Fruit fly (Drosophila melanogaster) whole organism, embryonic: ENCODE measurements around the gene shams.

Source experiments
- Aef1 ChIP-seq: fragments of 200-800 bp; sonication (Bioruptor generic); IDR thresholded peaks from 3 replicates; pipeline ENCODE4 v1.3.6; 2022; ENCODE audit warnings: missing biosample characterization, missing genetic modification characterization
- CG10209 ChIP-seq: fragments of 200-800 bp; sonication (Bioruptor generic); optimal IDR thresholded peaks from 3 replicates; lab custom pipeline; 2017; ENCODE audit warnings: missing biosample characterization, mild to moderate bottlenecking, missing genetic modification characterization, missing genetic modification reagents
- CG10321 ChIP-seq: fragments of 200-800 bp; sonication (Bioruptor generic); IDR thresholded peaks from 2 replicates; pipeline ENCODE4 v1.3.6; 2022; ENCODE audit warnings: missing biosample characterization, missing genetic modification characterization
- CG10565 ChIP-seq: fragments of 200-800 bp; sonication (Bioruptor generic); optimal IDR thresholded peaks from 3 replicates; lab custom pipeline; 2016; ENCODE audit warnings: missing biosample characterization, mild to moderate bottlenecking, missing genetic modification characterization
- CG10959 ChIP-seq: fragments of 200-800 bp; sonication (Bioruptor generic); IDR thresholded peaks from 2 replicates; pipeline ENCODE4 v1.3.6; 2022; ENCODE audit warnings: missing biosample characterization, missing genetic modification characterization
- CG15601 ChIP-seq: fragments of 200-800 bp; sonication (Bioruptor generic); optimal IDR thresholded peaks from 3 replicates; lab custom pipeline; 2019; ENCODE audit warnings: missing biosample characterization, mild to moderate bottlenecking, missing genetic modification characterization, moderate library complexity
- CG17328 ChIP-seq: fragments of 200-800 bp; sonication (Bioruptor generic); IDR thresholded peaks from 2 replicates; pipeline ENCODE4 v1.3.6; 2022; ENCODE audit warnings: missing biosample characterization, missing genetic modification characterization
- CG17612 ChIP-seq: fragments of 200-800 bp; sonication (Bioruptor generic); IDR thresholded peaks from 2 replicates; pipeline ENCODE4 v1.3.6; 2022; ENCODE audit warnings: missing biosample characterization, missing genetic modification characterization
- CG17802 ChIP-seq: fragments of 200-800 bp; sonication (Bioruptor generic); optimal IDR thresholded peaks from 2 replicates; lab custom pipeline; 2018; ENCODE audit warnings: missing biosample characterization, mild to moderate bottlenecking, missing genetic modification characterization, moderate library complexity
- CG18599 ChIP-seq: fragments of 200-800 bp; sonication (Bioruptor generic); optimal IDR thresholded peaks from 3 replicates; lab custom pipeline; 2017; ENCODE audit warnings: missing biosample characterization, missing genetic modification characterization, mild to moderate bottlenecking, moderate library complexity, missing genetic modification reagents
- CG18764 ChIP-seq: fragments of 200-800 bp; sonication (Bioruptor generic); optimal IDR thresholded peaks from 3 replicates; lab custom pipeline; 2016; ENCODE audit warnings: missing biosample characterization, missing genetic modification characterization
- CG3407 ChIP-seq: fragments of 200-800 bp; sonication (Bioruptor generic); optimal IDR thresholded peaks from 2 replicates; lab custom pipeline; 2018; ENCODE audit warnings: missing biosample characterization, mild to moderate bottlenecking, missing genetic modification characterization
- CG3838 ChIP-seq: fragments of 200-800 bp; sonication (Bioruptor generic); optimal IDR thresholded peaks from 3 replicates; lab custom pipeline; 2016; ENCODE audit warnings: missing biosample characterization, missing genetic modification characterization
- CG4854 ChIP-seq: fragments of 200-800 bp; sonication (Bioruptor generic); optimal IDR thresholded peaks from 2 replicates; lab custom pipeline; 2016; ENCODE audit warnings: missing biosample characterization, missing genetic modification characterization, inconsistent platforms
- CG5953 ChIP-seq: fragments of 200-800 bp; sonication (Bioruptor generic); IDR thresholded peaks from 2 replicates; pipeline ENCODE4 v1.3.6; 2022; ENCODE audit warnings: missing biosample characterization, missing genetic modification characterization
- CG7271 ChIP-seq: fragments of 200-800 bp; sonication (Bioruptor generic); optimal IDR thresholded peaks from 2 replicates; lab custom pipeline; 2018; ENCODE audit warnings: missing biosample characterization, mild to moderate bottlenecking, missing genetic modification characterization, moderate library complexity
- CkIIα-i1 ChIP-seq: fragments of 200-800 bp; sonication (Bioruptor generic); IDR thresholded peaks from 2 replicates; pipeline ENCODE4 v1.3.6; 2022; ENCODE audit warnings: missing biosample characterization, missing genetic modification characterization
- CrebB ChIP-seq: fragments of 200-800 bp; sonication (Bioruptor generic); optimal IDR thresholded peaks from 3 replicates; lab custom pipeline; 2018; ENCODE audit warnings: missing biosample characterization, mild to moderate bottlenecking, missing genetic modification characterization
- Dek ChIP-seq: fragments of 200-800 bp; sonication (Bioruptor generic); optimal IDR thresholded peaks from 3 replicates; lab custom pipeline; 2019; ENCODE audit warnings: missing biosample characterization, mild to moderate bottlenecking, missing genetic modification characterization, moderate library complexity
- Dip3 ChIP-seq: fragments of 200-800 bp; sonication (Bioruptor generic); optimal IDR thresholded peaks from 3 replicates; lab custom pipeline; 2016; ENCODE audit warnings: missing biosample characterization, missing genetic modification characterization
- Dp ChIP-seq: fragments of 200-800 bp; sonication (Bioruptor generic); optimal IDR thresholded peaks from 2 replicates; lab custom pipeline; 2018; ENCODE audit warnings: missing biosample characterization, mild to moderate bottlenecking, missing genetic modification characterization, moderate library complexity
- Hr3 ChIP-seq: fragments of 200-800 bp; sonication (Bioruptor generic); optimal IDR thresholded peaks from 3 replicates; lab custom pipeline; 2016; ENCODE audit warnings: missing biosample characterization, missing genetic modification characterization
- Jarid2 ChIP-seq: fragments of 200-800 bp; sonication (Bioruptor generic); optimal IDR thresholded peaks from 3 replicates; lab custom pipeline; 2017; ENCODE audit warnings: mild to moderate bottlenecking, missing biosample characterization, missing genetic modification reagents, missing genetic modification characterization
- Lhr ChIP-seq: fragments of 200-800 bp; sonication (Bioruptor generic); optimal IDR thresholded peaks from 3 replicates; lab custom pipeline; 2017; ENCODE audit warnings: mild to moderate bottlenecking, missing biosample characterization, missing genetic modification reagents, missing genetic modification characterization
- Nf-YA ChIP-seq: fragments of 200-800 bp; sonication (Bioruptor generic); IDR thresholded peaks from 2 replicates; pipeline ENCODE4 v1.3.6; 2022; ENCODE audit warnings: missing biosample characterization, missing genetic modification characterization
- Oli ChIP-seq: fragments of 200-800 bp; sonication (Bioruptor generic); optimal IDR thresholded peaks from 2 replicates; lab custom pipeline; 2018; ENCODE audit warnings: missing biosample characterization, mild to moderate bottlenecking, missing genetic modification characterization, moderate library complexity
- Ravus ChIP-seq: fragments of 200-800 bp; sonication (Bioruptor generic); IDR thresholded peaks from 2 replicates; pipeline ENCODE4 v1.3.6; 2022; ENCODE audit warnings: missing biosample characterization, missing genetic modification characterization
- Sry-β ChIP-seq: fragments of 200-800 bp; sonication (Bioruptor generic); optimal IDR thresholded peaks from 2 replicates; lab custom pipeline; 2018; ENCODE audit warnings: missing biosample characterization, mild to moderate bottlenecking, missing genetic modification characterization, moderate library complexity
- ara ChIP-seq: fragments of 200-800 bp; sonication (Bioruptor generic); IDR thresholded peaks from 2 replicates; pipeline ENCODE4 v1.3.6; 2022; ENCODE audit warnings: missing biosample characterization, missing genetic modification characterization
- ase ChIP-seq: fragments of 200-800 bp; sonication (Bioruptor generic); IDR thresholded peaks from 3 replicates; pipeline ENCODE4 v1.3.6; 2022; ENCODE audit warnings: missing biosample characterization, missing genetic modification characterization
- bab2 ChIP-seq: fragments of 200-800 bp; sonication (Bioruptor generic); optimal IDR thresholded peaks from 2 replicates; lab custom pipeline; 2016; ENCODE audit warnings: missing biosample characterization, missing genetic modification characterization
- bowl ChIP-seq: fragments of 200-800 bp; sonication (Bioruptor generic); IDR thresholded peaks from 2 replicates; pipeline ENCODE4 v1.3.6; 2022; ENCODE audit warnings: missing biosample characterization, missing genetic modification characterization
- btn ChIP-seq: fragments of 200-800 bp; sonication (Bioruptor generic); optimal IDR thresholded peaks from 2 replicates; lab custom pipeline; 2016; ENCODE audit warnings: missing biosample characterization, missing genetic modification characterization
- chn ChIP-seq: fragments of 200-800 bp; sonication (Bioruptor generic); optimal IDR thresholded peaks from 2 replicates; lab custom pipeline; 2016; ENCODE audit warnings: missing biosample characterization, missing genetic modification characterization
- dysf ChIP-seq: fragments of 200-800 bp; sonication (Bioruptor generic); IDR thresholded peaks from 3 replicates; pipeline ENCODE4 v1.3.6; 2022; ENCODE audit warnings: missing biosample characterization, missing genetic modification characterization
- emc ChIP-seq: fragments of 200-800 bp; sonication (Bioruptor generic); optimal IDR thresholded peaks from 2 replicates; lab custom pipeline; 2016; ENCODE audit warnings: missing biosample characterization, missing genetic modification characterization
- fu2 ChIP-seq: fragments of 200-800 bp; sonication (Bioruptor generic); optimal IDR thresholded peaks from 2 replicates; lab custom pipeline; 2016; ENCODE audit warnings: missing biosample characterization, missing genetic modification characterization
- gem ChIP-seq: fragments of 200-800 bp; sonication (Bioruptor generic); optimal IDR thresholded peaks from 2 replicates; lab custom pipeline; 2019; ENCODE audit warnings: missing biosample characterization, mild to moderate bottlenecking, missing genetic modification characterization, moderate library complexity
- grn ChIP-seq: fragments of 200-800 bp; sonication (Bioruptor generic); optimal IDR thresholded peaks from 3 replicates; lab custom pipeline; 2017; ENCODE audit warnings: missing biosample characterization, missing genetic modification characterization
- nmo ChIP-seq: fragments of 200-800 bp; sonication (Bioruptor generic); optimal IDR thresholded peaks from 2 replicates; lab custom pipeline; 2018; ENCODE audit warnings: missing biosample characterization, mild to moderate bottlenecking, missing genetic modification characterization, moderate library complexity
- oc ChIP-seq: fragments of 200-800 bp; sonication (Bioruptor generic); optimal IDR thresholded peaks from 2 replicates; lab custom pipeline; 2018; ENCODE audit warnings: missing biosample characterization, mild to moderate bottlenecking, missing genetic modification characterization, moderate library complexity
- repo ChIP-seq: fragments of 200-800 bp; sonication (Bioruptor generic); optimal IDR thresholded peaks from 2 replicates; lab custom pipeline; 2016; ENCODE audit warnings: missing biosample characterization, missing genetic modification characterization
- rib ChIP-seq: fragments of 200-800 bp; sonication (Bioruptor generic); IDR thresholded peaks from 2 replicates; pipeline ENCODE4 v1.3.6; 2022; ENCODE audit warnings: missing biosample characterization, missing genetic modification characterization
- salm ChIP-seq: fragments of 200-800 bp; sonication (Bioruptor generic); optimal IDR thresholded peaks from 2 replicates; lab custom pipeline; 2018; ENCODE audit warnings: missing biosample characterization, mild to moderate bottlenecking, missing genetic modification characterization
- sc ChIP-seq, 3 experiments: fragments of >200 bp in 2 of 3; fragments of 200-800 bp in 1 of 3; sonication (Bioruptor generic) in 1 of 3; optimal IDR thresholded peaks; 2 replicates in 2 of 3; 3 replicates in 1 of 3; lab custom pipeline; 2017; ENCODE audit warnings: mild to moderate bottlenecking in 1 of 3, missing biosample characterization in 1 of 3, missing genetic modification characterization in 1 of 3, missing genetic modification reagents in 1 of 3
- sens-2 ChIP-seq: fragments of 200-800 bp; sonication (Bioruptor generic); IDR thresholded peaks from 2 replicates; pipeline ENCODE4 v1.3.6; 2022; ENCODE audit warnings: missing biosample characterization, missing genetic modification characterization
- tin ChIP-seq: fragments of 200-800 bp; sonication (Bioruptor generic); optimal IDR thresholded peaks from 3 replicates; lab custom pipeline; 2016; ENCODE audit warnings: missing biosample characterization, missing genetic modification characterization
- tna ChIP-seq: fragments of 200-800 bp; sonication (Bioruptor generic); IDR thresholded peaks from 2 replicates; pipeline ENCODE4 v1.3.6; 2022; ENCODE audit warnings: missing biosample characterization, missing genetic modification characterization; ENCODE audit not compliant: partially characterized antibody
- toy ChIP-seq: fragments of 200-800 bp; sonication (Bioruptor generic); IDR thresholded peaks from 2 replicates; pipeline ENCODE4 v1.3.6; 2022; ENCODE audit warnings: missing biosample characterization, missing genetic modification characterization

shams gene

dm6 chr3R:25024895-25025557 is 49.4 kb downstream of the shams start, which contains the start of the genes EMC6 and Hr96 (continued):
- TF ChIP-seq grn (GFP tag; lab: Kevin White, UChicago) (peak; percentile 78), CG3407 (GFP tag; lab: Kevin White, UChicago) (peak; percentile 70), CG7271 (tag; lab: Kevin White, UChicago) (peak; percentile 82), Dp (GFP tag; lab: Kevin White, UChicago) (peak; percentile 39), CG3838 (peak; percentile 89), chn (GFP tag; lab: Kevin White, UChicago) (peak; percentile 96), bowl (GFP tag; lab: Robert Waterston, UW) (peak; percentile 71; the same call in 1 of the 2 replicates), Ravus (GFP tag; lab: Robert Waterston, UW) (peak; percentile 76), CG17612 (GFP tag; lab: Robert Waterston, UW) (peak; percentile 81), Jarid2 (GFP tag; lab: Kevin White, UChicago) (no peak), dysf (GFP tag; lab: Robert Waterston, UW) (peak; percentile 93), Aef1 (GFP tag; lab: Robert Waterston, UW) (peak; percentile 98), bab2 (GFP tag; lab: Kevin White, UChicago) (peak; percentile 94), salm (tag; lab: Kevin White, UChicago) (peak; percentile 84), fu2 (GFP tag; lab: Kevin White, UChicago) (peak; percentile 83), CG17328 (GFP tag; lab: Robert Waterston, UW) (peak; percentile 93), Nf-YA (GFP tag; lab: Robert Waterston, UW) (peak; percentile 79), CG5953 (GFP tag; lab: Robert Waterston, UW) (peak; percentile 93), Hr3 (GFP tag; lab: Kevin White, UChicago) (peak; percentile 93), oc (no peak), sc (optimal IDR thresholded peaks at IDR 0.05; lab: Kevin White, UChicago) (no peak), sc (GFP tag; optimal IDR thresholded peaks at IDR 0.05; lab: Kevin White, UChicago) (peak; percentile 77), btn (GFP tag; lab: Kevin White, UChicago) (peak; percentile 81), Dip3 (GFP tag; lab: Kevin White, UChicago) (peak; percentile 94), CG15601 (tag; lab: Kevin White, UChicago) (peak; percentile 84), Dek (peak; percentile 93), CG10959 (GFP tag; lab: Robert Waterston, UW) (peak; percentile 87), CG18599 (GFP tag; lab: Kevin White, UChicago) (peak; percentile 96), CrebB (tag; lab: Kevin White, UChicago) (peak; percentile 92), toy (peak; percentile 78), CG4854 (GFP tag; lab: Kevin White, UChicago) (no peak), rib (GFP tag; lab: Robert Waterston, UW) (peak; percentile 83), emc (peak; percentile 82), gem (tag; lab: Kevin White, UChicago) (peak; percentile 96), CG10209 (GFP tag; lab: Kevin White, UChicago) (peak; percentile 90), Oli (tag; lab: Kevin White, UChicago) (peak; percentile 87), sens-2 (GFP tag; lab: Robert Waterston, UW) (peak; percentile 96), CG17802 (tag; lab: Kevin White, UChicago) (peak; percentile 82), ase (peak; percentile 90), CG18764 (GFP tag; lab: Kevin White, UChicago) (peak; percentile 90), ara (GFP tag; lab: Robert Waterston, UW) (peak; percentile 93), CkIIα-i1 (GFP tag; lab: Robert Waterston, UW) (peak; percentile 45; the same call in 1 of the 2 replicates), Lhr (GFP tag; lab: Kevin White, UChicago) (peak; percentile 78), CG10565 (GFP tag; lab: Kevin White, UChicago) (peak; percentile 67), nmo (GFP tag; lab: Kevin White, UChicago) (peak; percentile 94), Sry-β (GFP tag; lab: Kevin White, UChicago) (peak; percentile 49), CG10321 (GFP tag; lab: Robert Waterston, UW) (peak; percentile 75), tna (GFP tag; lab: Robert Waterston, UW) (peak; percentile 82), repo (GFP tag; lab: Kevin White, UChicago) (peak; percentile 82), tin (GFP tag; lab: Kevin White, UChicago) (peak; percentile 94)
